Worm (Caenorhabditis elegans): Measurements from ENCODE around the gene F17E9.5.

The F17E9.5 gene

ce11 chrIV:8307408-8307807 lies 38.2 kb upstream of the F17E9.5 start:
- no peak for TF ChIP-seq sem-2 (GFP tag; optimal IDR thresholded peaks at IDR 0.05)
- TF ChIP-seq hlh-1 (tag; optimal IDR thresholded peaks at IDR 0.05): no peak
- no peak for TF ChIP-seq nhr-2 (tag; optimal IDR thresholded peaks at IDR 0.05)
- no peak for TF ChIP-seq unc-39 (tag; optimal IDR thresholded peaks at IDR 0.05)
- no peak for TF ChIP-seq unc-62 (GFP tag; optimal IDR thresholded peaks at IDR 0.05)
- no peak for TF ChIP-seq zip-8 (tag; optimal IDR thresholded peaks at IDR 0.05)
- no peak for TF ChIP-seq elt-1 (tag; optimal IDR thresholded peaks at IDR 0.05; ENCODE audit: borderline replicate concordance, insufficient read depth)
- TF ChIP-seq mls-2 (tag; optimal IDR thresholded peaks at IDR 0.05): no peak
- no peak for TF ChIP-seq cnd-1 (tag; optimal IDR thresholded peaks at IDR 0.05)
- no peak for TF ChIP-seq bed-3 (GFP tag; optimal IDR thresholded peaks at IDR 0.05)
- no peak for TF ChIP-seq flh-1 (GFP tag; optimal IDR thresholded peaks at IDR 0.05)
- TF ChIP-seq tbx-8 (GFP tag; optimal IDR thresholded peaks at IDR 0.05): no peak
- no peak for TF ChIP-seq ceh-83 (GFP tag; optimal IDR thresholded peaks at IDR 0.05)
- TF ChIP-seq mep-1 (tag; optimal IDR thresholded peaks at IDR 0.05): no peak
- no peak for TF ChIP-seq nhr-28 (tag; optimal IDR thresholded peaks at IDR 0.05)
- TF ChIP-seq ceh-43 (GFP tag; optimal IDR thresholded peaks at IDR 0.05): no peak
- TF ChIP-seq sptf-1 (tag; optimal IDR thresholded peaks at IDR 0.05): no peak
- no peak for TF ChIP-seq ces-1 (GFP tag; optimal IDR thresholded peaks at IDR 0.05)

- TF ChIP-seq hlh-1 (tag; optimal IDR thresholded peaks at IDR 0.05) (no peak), sem-2 (GFP tag; optimal IDR thresholded peaks at IDR 0.05) (no peak), mab-5 (tag; optimal IDR thresholded peaks at IDR 0.05) (no peak), ceh-39 (tag; optimal IDR thresholded peaks at IDR 0.05) (no peak)
Measured at ce11 chrIV:8312105-8312504, 33.5 kb upstream of the F17E9.5 start.

- no peak for TF ChIP-seq elt-3 (tag; optimal IDR thresholded peaks at IDR 0.05)
- TF ChIP-seq ces-1 (GFP tag; optimal IDR thresholded peaks at IDR 0.05): no peak
- no peak for TF ChIP-seq hlh-1 (tag; optimal IDR thresholded peaks at IDR 0.05)
- TF ChIP-seq mab-5 (tag; optimal IDR thresholded peaks at IDR 0.05): no peak
- no peak for TF ChIP-seq blmp-1 (tag; optimal IDR thresholded peaks at IDR 0.05)
- no peak for TF ChIP-seq nhr-28 (tag; optimal IDR thresholded peaks at IDR 0.05)
- TF ChIP-seq bed-3 (GFP tag; optimal IDR thresholded peaks at IDR 0.05): no peak
- TF ChIP-seq unc-120 (tag; optimal IDR thresholded peaks at IDR 0.05; ENCODE audit: poor library complexity, severe bottlenecking): no peak
- TF ChIP-seq unc-39 (tag; optimal IDR thresholded peaks at IDR 0.05): no peak
- TF ChIP-seq nhr-2 (tag; optimal IDR thresholded peaks at IDR 0.05): no peak
- TF ChIP-seq nhr-12 (tag; optimal IDR thresholded peaks at IDR 0.05): no peak
- no peak for TF ChIP-seq drap-1 (GFP tag; optimal IDR thresholded peaks at IDR 0.05)
- TF ChIP-seq nhr-76 (tag; optimal IDR thresholded peaks at IDR 0.05): no peak
- no peak for TF ChIP-seq ham-2 (GFP tag; optimal IDR thresholded peaks at IDR 0.05)
- no peak for TF ChIP-seq lsy-2 (tag; optimal IDR thresholded peaks at IDR 0.05)
- TF ChIP-seq ceh-43 (GFP tag; optimal IDR thresholded peaks at IDR 0.05): no peak
- no peak for TF ChIP-seq nhr-237 (tag; optimal IDR thresholded peaks at IDR 0.05)
- no peak for TF ChIP-seq sptf-1 (tag; optimal IDR thresholded peaks at IDR 0.05)
- TF ChIP-seq mep-1 (tag; optimal IDR thresholded peaks at IDR 0.05): no peak
Measured at ce11 chrIV:8312846-8313245, 32.8 kb upstream of the F17E9.5 start, which contains the start of gene F35H10.10. TSS of gene F35H10.10 (minus strand) at chrIV:8312946.

- TF ChIP-seq flh-1 (GFP tag; optimal IDR thresholded peaks at IDR 0.05): no peak
- no peak for TF ChIP-seq mep-1 (tag; optimal IDR thresholded peaks at IDR 0.05)
- TF ChIP-seq nhr-237 (tag; optimal IDR thresholded peaks at IDR 0.05): no peak
- no peak for TF ChIP-seq sem-2 (GFP tag; optimal IDR thresholded peaks at IDR 0.05)
- no peak for TF ChIP-seq lin-32 (GFP tag; optimal IDR thresholded peaks at IDR 0.05)
- no peak for TF ChIP-seq ztf-11 (tag; optimal IDR thresholded peaks at IDR 0.05)
- TF ChIP-seq ceh-39 (tag; optimal IDR thresholded peaks at IDR 0.05): no peak
- TF ChIP-seq drap-1 (GFP tag; optimal IDR thresholded peaks at IDR 0.05): no peak
- no peak for TF ChIP-seq elt-3 (tag; optimal IDR thresholded peaks at IDR 0.05)
- TF ChIP-seq M03D4.4 (tag; optimal IDR thresholded peaks at IDR 0.05): no peak
- no peak for TF ChIP-seq elt-1 (tag; optimal IDR thresholded peaks at IDR 0.05; ENCODE audit: borderline replicate concordance, insufficient read depth)
- no peak for TF ChIP-seq nhr-2 (tag; optimal IDR thresholded peaks at IDR 0.05)
Measured at ce11 chrIV:8317800-8318199, 27.8 kb upstream of the F17E9.5 start.

- TF ChIP-seq ces-1 (GFP tag; optimal IDR thresholded peaks at IDR 0.05) (no peak), lsy-2 (tag; optimal IDR thresholded peaks at IDR 0.05) (no peak), M03D4.4 (tag; optimal IDR thresholded peaks at IDR 0.05) (no peak), elt-1 (tag; optimal IDR thresholded peaks at IDR 0.05; ENCODE audit: borderline replicate concordance, insufficient read depth) (no peak), nhr-28 (tag; optimal IDR thresholded peaks at IDR 0.05) (no peak), lin-13 (tag; optimal IDR thresholded peaks at IDR 0.05) (no peak), elt-3 (tag; optimal IDR thresholded peaks at IDR 0.05) (no peak), mls-2 (tag; optimal IDR thresholded peaks at IDR 0.05) (no peak), ceh-83 (GFP tag; optimal IDR thresholded peaks at IDR 0.05) (no peak), mab-5 (tag; optimal IDR thresholded peaks at IDR 0.05) (no peak), nhr-76 (tag; optimal IDR thresholded peaks at IDR 0.05) (no peak), mep-1 (tag; optimal IDR thresholded peaks at IDR 0.05) (no peak), drap-1 (GFP tag; optimal IDR thresholded peaks at IDR 0.05) (no peak), nhr-2 (tag; optimal IDR thresholded peaks at IDR 0.05) (no peak)
Measured at ce11 chrIV:8318799-8319198, 26.8 kb upstream of the F17E9.5 start.
